Fruit fly (Drosophila melanogaster) whole organism, embryonic: ENCODE measurements around the gene Upf1.

Experiments used
- CG10267 ChIP-seq: fragments of 200-800 bp; sonication (Bioruptor generic); optimal IDR thresholded peaks from 2 replicates; lab custom pipeline; 2018; ENCODE audit warnings: missing biosample characterization, mild to moderate bottlenecking, missing genetic modification characterization, moderate library complexity
- CG10321 ChIP-seq: fragments of 200-800 bp; sonication (Bioruptor generic); IDR thresholded peaks from 2 replicates; pipeline ENCODE4 v1.3.6; 2022; ENCODE audit warnings: missing biosample characterization, missing genetic modification characterization
- CG11456 ChIP-seq: fragments of 200-800 bp; sonication (Bioruptor generic); IDR thresholded peaks from 3 replicates; pipeline ENCODE4 v1.3.6; 2022; ENCODE audit warnings: missing biosample characterization, missing genetic modification characterization
- CG11723 ChIP-seq: fragments of 200-800 bp; sonication (Bioruptor generic); optimal IDR thresholded peaks from 2 replicates; lab custom pipeline; 2017; ENCODE audit warnings: missing biosample characterization, mild to moderate bottlenecking, missing genetic modification characterization
- CG14860 ChIP-seq: fragments of 200-800 bp; sonication (Bioruptor generic); IDR thresholded peaks from 3 replicates; pipeline ENCODE4 v1.3.6; 2022; ENCODE audit warnings: missing biosample characterization, missing genetic modification characterization; ENCODE audit not compliant: partially characterized antibody
- CG14965 ChIP-seq: fragments of 200-800 bp; sonication (Bioruptor generic); optimal IDR thresholded peaks from 2 replicates; lab custom pipeline; 2016; ENCODE audit warnings: missing biosample characterization, missing genetic modification characterization, borderline replicate concordance
- CG15514 ChIP-seq: fragments of 200-800 bp; sonication (Bioruptor generic); optimal IDR thresholded peaks from 3 replicates; lab custom pipeline; 2017; ENCODE audit warnings: missing biosample characterization, missing genetic modification characterization, mild to moderate bottlenecking, moderate library complexity, missing genetic modification reagents
- CG16863 ChIP-seq: fragments of 200-800 bp; sonication (Bioruptor generic); optimal IDR thresholded peaks from 3 replicates; lab custom pipeline; 2016; ENCODE audit warnings: missing biosample characterization, missing genetic modification characterization
- CG2129 ChIP-seq: fragments of 200-800 bp; sonication (Bioruptor generic); IDR thresholded peaks from 2 replicates; pipeline ENCODE4 v1.3.6; 2022; ENCODE audit warnings: missing biosample characterization, missing genetic modification characterization; ENCODE audit not compliant: partially characterized antibody
- CG31224 ChIP-seq: fragments of 200-800 bp; sonication (Bioruptor generic); IDR thresholded peaks from 2 replicates; pipeline ENCODE4 v1.3.6; 2022; ENCODE audit warnings: missing biosample characterization, missing genetic modification characterization
- CG32767 ChIP-seq: fragments of 200-800 bp; sonication (Bioruptor generic); IDR thresholded peaks from 2 replicates; pipeline ENCODE4 v1.3.6; 2022; ENCODE audit warnings: missing biosample characterization, missing genetic modification characterization
- CG3838 ChIP-seq: fragments of 200-800 bp; sonication (Bioruptor generic); optimal IDR thresholded peaks from 3 replicates; lab custom pipeline; 2016; ENCODE audit warnings: missing biosample characterization, missing genetic modification characterization
- CG4282 ChIP-seq: fragments of 200-800 bp; sonication (Bioruptor generic); optimal IDR thresholded peaks from 2 replicates; lab custom pipeline; 2016; ENCODE audit warnings: missing biosample characterization, missing genetic modification characterization
- CG4360 ChIP-seq: fragments of 200-800 bp; sonication (Bioruptor generic); IDR thresholded peaks from 2 replicates; pipeline ENCODE4 v1.3.6; 2022; ENCODE audit warnings: missing biosample characterization, missing genetic modification characterization
- CG5245 ChIP-seq: fragments of 200-800 bp; sonication (Bioruptor generic); optimal IDR thresholded peaks from 3 replicates; lab custom pipeline; 2016; ENCODE audit warnings: missing biosample characterization, missing genetic modification characterization
- CG7357 ChIP-seq: fragments of 200-800 bp; sonication (Bioruptor generic); IDR thresholded peaks from 3 replicates; pipeline ENCODE4 v1.3.6; 2022; ENCODE audit warnings: missing biosample characterization, missing genetic modification characterization
- CG7556 ChIP-seq: fragments of 200-800 bp; sonication (Bioruptor generic); optimal IDR thresholded peaks from 2 replicates; lab custom pipeline; 2017; ENCODE audit warnings: missing biosample characterization, mild to moderate bottlenecking, missing genetic modification characterization
- CG8478 ChIP-seq: fragments of >200 bp; optimal IDR thresholded peaks from 2 replicates; lab custom pipeline; 2018
- CTCF ChIP-seq: fragments of 200-800 bp; sonication (Bioruptor generic); optimal IDR thresholded peaks from 2 replicates; lab custom pipeline; 2017; ENCODE audit warnings: missing biosample characterization, mild to moderate bottlenecking, missing genetic modification characterization, moderate library complexity
- CkIIα-i1 ChIP-seq: fragments of 200-800 bp; sonication (Bioruptor generic); IDR thresholded peaks from 2 replicates; pipeline ENCODE4 v1.3.6; 2022; ENCODE audit warnings: missing biosample characterization, missing genetic modification characterization
- Dbx ChIP-seq: fragments of 200-800 bp; sonication (Bioruptor generic); IDR thresholded peaks from 3 replicates; pipeline ENCODE4 v1.3.6; 2022; ENCODE audit warnings: missing biosample characterization, missing genetic modification characterization
- Deaf1 ChIP-seq: fragments of 200-800 bp; optimal IDR thresholded peaks from 3 replicates; lab custom pipeline; 2019; ENCODE audit warnings: missing biosample characterization, mild to moderate bottlenecking, missing genetic modification characterization, moderate library complexity
- E2f2 ChIP-seq: fragments of 200-800 bp; sonication (Bioruptor generic); IDR thresholded peaks from 2 replicates; pipeline ENCODE4 v1.3.6; 2022; ENCODE audit warnings: missing biosample characterization, missing genetic modification characterization
- Gsc ChIP-seq: fragments of 200-800 bp; sonication (Bioruptor generic); IDR thresholded peaks from 2 replicates; pipeline ENCODE4 v1.3.6; 2022; ENCODE audit warnings: missing biosample characterization, missing genetic modification characterization
- HHEX ChIP-seq: fragments of 200-800 bp; sonication (Bioruptor generic); optimal IDR thresholded peaks from 3 replicates; lab custom pipeline; 2017; ENCODE audit warnings: missing biosample characterization, mild to moderate bottlenecking, missing genetic modification characterization, missing genetic modification reagents
- Hmr ChIP-seq: fragments of 200-800 bp; sonication (Bioruptor generic); optimal IDR thresholded peaks from 3 replicates; lab custom pipeline; 2017; ENCODE audit warnings: mild to moderate bottlenecking, missing biosample characterization, missing genetic modification reagents, missing genetic modification characterization
- Hr3 ChIP-seq: fragments of 200-800 bp; sonication (Bioruptor generic); optimal IDR thresholded peaks from 3 replicates; lab custom pipeline; 2016; ENCODE audit warnings: missing biosample characterization, missing genetic modification characterization
- Jarid2 ChIP-seq: fragments of 200-800 bp; sonication (Bioruptor generic); optimal IDR thresholded peaks from 3 replicates; lab custom pipeline; 2017; ENCODE audit warnings: mild to moderate bottlenecking, missing biosample characterization, missing genetic modification reagents, missing genetic modification characterization
- Kr ChIP-seq: fragments of 200-800 bp; sonication (Bioruptor generic); optimal IDR thresholded peaks from 2 replicates; lab custom pipeline; 2017; ENCODE audit warnings: missing biosample characterization, mild to moderate bottlenecking, missing genetic modification characterization
- Lim3 ChIP-seq: fragments of 200-800 bp; sonication (Bioruptor generic); IDR thresholded peaks from 2 replicates; pipeline ENCODE4 v1.3.6; 2022; ENCODE audit warnings: missing biosample characterization, missing genetic modification characterization
- Lpt ChIP-seq: fragments of >200 bp; optimal IDR thresholded peaks from 2 replicates; lab custom pipeline; 2018; ENCODE audit warnings: missing biosample characterization, missing genetic modification characterization
- MTF-1 ChIP-seq: fragments of 200-800 bp; sonication (Bioruptor generic); optimal IDR thresholded peaks from 2 replicates; lab custom pipeline; 2018; ENCODE audit warnings: missing biosample characterization, mild to moderate bottlenecking, missing genetic modification characterization, borderline replicate concordance
- Med ChIP-seq: fragments of 200-800 bp; sonication (Bioruptor generic); peaks from one replicate; lab custom pipeline; 2016; ENCODE audit warnings: missing biosample characterization, missing genetic modification characterization, mild to moderate bottlenecking, inconsistent platforms, moderate library complexity
- NFAT ChIP-seq: fragments of 200-800 bp; sonication (Bioruptor generic); IDR thresholded peaks from 2 replicates; pipeline ENCODE4 v1.3.6; 2022; ENCODE audit warnings: missing biosample characterization, missing genetic modification characterization
- Rfx ChIP-seq: fragments of 200-800 bp; sonication (Bioruptor generic); IDR thresholded peaks from 2 replicates; pipeline ENCODE4 v1.3.6; 2022; ENCODE audit warnings: missing biosample characterization, missing genetic modification characterization
- Xrp1 ChIP-seq: fragments of 200-800 bp; sonication (Bioruptor generic); IDR thresholded peaks from 2 replicates; pipeline ENCODE4 v1.3.6; 2022; ENCODE audit warnings: missing biosample characterization, missing genetic modification characterization
- abd-A ChIP-seq: fragments of 200-800 bp; sonication (Bioruptor generic); optimal IDR thresholded peaks from 3 replicates; lab custom pipeline; 2019; ENCODE audit warnings: missing biosample characterization, mild to moderate bottlenecking, missing genetic modification characterization, moderate library complexity
- bcd ChIP-seq: fragments of 200-800 bp; sonication (Bioruptor generic); optimal IDR thresholded peaks from 2 replicates; lab custom pipeline; 2017; ENCODE audit warnings: missing biosample characterization, mild to moderate bottlenecking, missing genetic modification characterization
- br ChIP-seq: fragments of >200 bp; optimal IDR thresholded peaks from 2 replicates; lab custom pipeline; 2017
- crc ChIP-seq: fragments of 200-800 bp; sonication (Bioruptor generic); optimal IDR thresholded peaks from 2 replicates; lab custom pipeline; 2016; ENCODE audit warnings: missing biosample characterization, missing genetic modification characterization
- dm ChIP-seq: fragments of 200-800 bp; sonication (Bioruptor generic); optimal IDR thresholded peaks from 3 replicates; lab custom pipeline; 2016; ENCODE audit warnings: missing biosample characterization, missing genetic modification characterization
- fd96Cb ChIP-seq: fragments of 200-800 bp; sonication (Bioruptor generic); optimal IDR thresholded peaks from 2 replicates; lab custom pipeline; 2018; ENCODE audit warnings: missing biosample characterization, mild to moderate bottlenecking, missing genetic modification characterization, moderate library complexity
- gcm ChIP-seq: fragments of 200-800 bp; sonication (Bioruptor generic); optimal IDR thresholded peaks from 2 replicates; lab custom pipeline; 2019; ENCODE audit warnings: missing biosample characterization, mild to moderate bottlenecking, missing genetic modification characterization, moderate library complexity
- hth ChIP-seq: fragments of >200 bp; optimal IDR thresholded peaks from 2 replicates; lab custom pipeline; 2017; ENCODE audit warnings: inconsistent platforms
- lilli ChIP-seq: fragments of 200-800 bp; sonication (Bioruptor generic); optimal IDR thresholded peaks from 3 replicates; lab custom pipeline; 2016; ENCODE audit warnings: missing biosample characterization, missing genetic modification characterization
- odd ChIP-seq: fragments of 200-800 bp; sonication (Bioruptor generic); optimal IDR thresholded peaks from 2 replicates; lab custom pipeline; 2017; ENCODE audit warnings: missing biosample characterization, mild to moderate bottlenecking, missing genetic modification characterization
- org-1 ChIP-seq: fragments of 200-800 bp; sonication (Bioruptor generic); optimal IDR thresholded peaks from 2 replicates; lab custom pipeline; 2017; ENCODE audit warnings: missing biosample characterization, missing genetic modification characterization
- pita ChIP-seq: fragments of 200-800 bp; sonication (Bioruptor generic); optimal IDR thresholded peaks from 2 replicates; lab custom pipeline; 2017; ENCODE audit warnings: missing biosample characterization, mild to moderate bottlenecking, missing genetic modification characterization
- ro ChIP-seq: fragments of 200-800 bp; sonication (Bioruptor generic); IDR thresholded peaks from 2 replicates; pipeline ENCODE4 v1.3.6; 2022; ENCODE audit warnings: missing biosample characterization, missing genetic modification characterization
- run ChIP-seq: fragments of 200-800 bp; sonication (Bioruptor generic); optimal IDR thresholded peaks from 3 replicates; lab custom pipeline; 2018; ENCODE audit warnings: missing biosample characterization, mild to moderate bottlenecking, missing genetic modification characterization
- slbo ChIP-seq: fragments of 200-800 bp; sonication (Bioruptor generic); IDR thresholded peaks from 2 replicates; pipeline ENCODE4 v1.3.6; 2022; ENCODE audit warnings: missing biosample characterization, missing genetic modification characterization
- sug ChIP-seq: fragments of 200-800 bp; optimal IDR thresholded peaks from 2 replicates; lab custom pipeline; 2019; ENCODE audit warnings: missing biosample characterization, mild to moderate bottlenecking, missing genetic modification characterization, moderate library complexity
- tio ChIP-seq: fragments of 200-800 bp; sonication (Bioruptor generic); optimal IDR thresholded peaks from 2 replicates; lab custom pipeline; 2017; ENCODE audit warnings: missing biosample characterization, missing genetic modification characterization, inconsistent platforms
- toy ChIP-seq: fragments of 200-800 bp; sonication (Bioruptor generic); IDR thresholded peaks from 2 replicates; pipeline ENCODE4 v1.3.6; 2022; ENCODE audit warnings: missing biosample characterization, missing genetic modification characterization

The Upf1 gene

dm6 chrX:11888142-11888541 is 17.0 kb downstream of the Upf1 start, which contains the start of gene CG1840 (continued):
- TF ChIP-seq CG4360 (no peak), CG7357 (GFP tag; lab: Robert Waterston, UW) (no peak), CG3838 (GFP tag; lab: Kevin White, UChicago) (no peak), HHEX (GFP tag; lab: Kevin White, UChicago) (no peak), Lim3 (GFP tag; lab: Robert Waterston, UW) (no peak), dm (GFP tag; lab: Kevin White, UChicago) (no peak), Xrp1 (GFP tag; lab: Robert Waterston, UW) (no peak), hth (lab: Kevin White, UChicago) (no peak), tio (GFP tag; lab: Kevin White, UChicago) (no peak), CG7556 (GFP tag; lab: Kevin White, UChicago) (no peak), Med (GFP tag; lab: Kevin White, UChicago) (peak; percentile 74), odd (GFP tag; lab: Kevin White, UChicago) (no peak), CG14965 (GFP tag; lab: Kevin White, UChicago) (no peak), CG5245 (GFP tag; lab: Kevin White, UChicago) (no peak), Dbx (no peak), Jarid2 (GFP tag; lab: Kevin White, UChicago) (no peak), CkIIα-i1 (GFP tag; lab: Robert Waterston, UW) (no peak), CG8478 (no peak), slbo (GFP tag; lab: Robert Waterston, UW) (peak; percentile 57), Hmr (GFP tag; lab: Kevin White, UChicago) (no peak), abd-A (tag; lab: Kevin White, UChicago) (no peak), CG10321 (GFP tag; lab: Robert Waterston, UW) (no peak), Hr3 (no peak), fd96Cb (tag; lab: Kevin White, UChicago) (no peak), gcm (GFP tag; lab: Kevin White, UChicago) (no peak), MTF-1 (GFP tag; lab: Kevin White, UChicago) (no peak), run (no peak), sug (tag; lab: Kevin White, UChicago) (peak; percentile 8), CG4282 (no peak), org-1 (GFP tag; lab: Kevin White, UChicago) (no peak), br (lab: Kevin White, UChicago) (no peak), ro (GFP tag; lab: Robert Waterston, UW) (no peak), Kr (GFP tag; lab: Kevin White, UChicago) (no peak), E2f2 (0 out of 2 replicates have a peak, but pooled peaks have one; percentile 20), CG16863 (GFP tag; lab: Kevin White, UChicago) (no peak), NFAT (GFP tag; lab: Robert Waterston, UW) (no peak), crc (GFP tag; lab: Kevin White, UChicago) (no peak), CG11723 (no peak), CG15514 (GFP tag; lab: Kevin White, UChicago) (peak; percentile 53), CG31224 (GFP tag; lab: Robert Waterston, UW) (no peak), lilli (peak; percentile 8), CG14860 (peak; percentile 55; the same call in 2 of the 3 replicates), Gsc (GFP tag; lab: Robert Waterston, UW) (no peak), CG11456 (GFP tag; lab: Robert Waterston, UW) (no peak), Deaf1 (tag; lab: Kevin White, UChicago) (peak; percentile 2), CTCF (GFP tag; lab: Kevin White, UChicago) (no peak), CG10267 (tag; lab: Kevin White, UChicago) (peak; percentile 44), Rfx (GFP tag; lab: Robert Waterston, UW) (peak; percentile 50; the same call in 1 of the 2 replicates), CG2129 (peak; percentile 54), Lpt (no peak), bcd (no peak), toy (no peak), pita (GFP tag; lab: Kevin White, UChicago) (no peak), CG32767 (GFP tag; lab: Robert Waterston, UW) (no peak)
